Fruit fly (Drosophila melanogaster): Measurements from ENCODE around the gene CG14377.

The CG14377 gene

dm6 chr3R:13381744-13382435 lies 15.7 kb upstream of the CG14377 start, which contains the start of the genes mRpS21 and Droj2 (continued):
- TF ChIP-seq CG4617 (GFP tag; optimal IDR thresholded peaks at IDR 0.05; ENCODE audit: borderline replicate concordance) (peak; percentile 43), CG5245 (GFP tag; optimal IDR thresholded peaks at IDR 0.05) (no peak), CG18011 (GFP tag; optimal IDR thresholded peaks at IDR 0.05) (no peak), CG3163 (GFP tag; optimal IDR thresholded peaks at IDR 0.05) (no peak), sug (tag; optimal IDR thresholded peaks at IDR 0.05) (peak; percentile 77), CG2678 (tag; optimal IDR thresholded peaks at IDR 0.05) (peak; percentile 65), cas (GFP tag; IDR thresholded peaks at IDR 0.05) (no peak), CG17802 (tag; optimal IDR thresholded peaks at IDR 0.05) (no peak), Hmr (GFP tag; optimal IDR thresholded peaks at IDR 0.05) (peak; percentile 63), PHDP (tag; optimal IDR thresholded peaks at IDR 0.05) (peak; percentile 67), CG7928 (GFP tag; optimal IDR thresholded peaks at IDR 0.05) (peak; percentile 89), Blimp-1 (GFP tag; optimal IDR thresholded peaks at IDR 0.05) (no peak), schlank (tag; optimal IDR thresholded peaks at IDR 0.05) (no peak), mld (GFP tag; IDR thresholded peaks at IDR 0.05; ENCODE audit: partially characterized antibody) (no peak), chif (GFP tag; optimal IDR thresholded peaks at IDR 0.05) (peak in 1 of 2 experiments; percentile 24), CG30020 (tag; optimal IDR thresholded peaks at IDR 0.05) (peak; percentile 74), al (GFP tag; IDR thresholded peaks at IDR 0.05) (peak; percentile 47; the same call in 1 of the 2 replicates), hbn (GFP tag; IDR thresholded peaks at IDR 0.05; ENCODE audit: partially characterized antibody) (no peak; the same call in 1 of the 2 replicates), Hand (GFP tag; optimal IDR thresholded peaks at IDR 0.05) (no peak), sqz (GFP tag; optimal IDR thresholded peaks at IDR 0.05) (no peak), CG12236 (GFP tag; optimal IDR thresholded peaks at IDR 0.05) (no peak), B-H1 (GFP tag; IDR thresholded peaks at IDR 0.05) (no peak), CG17385 (GFP tag; optimal IDR thresholded peaks at IDR 0.05) (no peak), chinmo (GFP tag; IDR thresholded peaks at IDR 0.05; ENCODE audit: partially characterized antibody) (no peak), vvl (GFP tag; IDR thresholded peaks at IDR 0.05) (no peak; the same call in 1 of the 2 replicates), NC2β (GFP tag; optimal IDR thresholded peaks at IDR 0.05) (peak; percentile 21), fd64A (GFP tag; optimal IDR thresholded peaks at IDR 0.05) (no peak), CG12299 (tag; optimal IDR thresholded peaks at IDR 0.05) (peak; percentile 18), CG1792 (GFP tag; optimal IDR thresholded peaks at IDR 0.05) (no peak), ewg (GFP tag; optimal IDR thresholded peaks at IDR 0.05) (peak; percentile 26), dm (GFP tag; optimal IDR thresholded peaks at IDR 0.05) (peak; percentile 39), nmo (GFP tag; optimal IDR thresholded peaks at IDR 0.05) (peak; percentile 83), trem (tag; optimal IDR thresholded peaks at IDR 0.05) (peak; percentile 62), emc (GFP tag; optimal IDR thresholded peaks at IDR 0.05) (no peak), Ets65A (GFP tag) (peak; percentile 93), Ravus (GFP tag; IDR thresholded peaks at IDR 0.05) (no peak), oc (tag; optimal IDR thresholded peaks at IDR 0.05) (no peak), bowl (GFP tag; IDR thresholded peaks at IDR 0.05) (no peak), wek (GFP tag; optimal IDR thresholded peaks at IDR 0.05) (peak; percentile 0), CG4854 (GFP tag; optimal IDR thresholded peaks at IDR 0.05) (no peak), CG15479 (GFP tag; optimal IDR thresholded peaks at IDR 0.05) (no peak), repo (GFP tag; optimal IDR thresholded peaks at IDR 0.05) (no peak), Myb (GFP tag; optimal IDR thresholded peaks at IDR 0.05) (peak; percentile 48), Hr39 (optimal IDR thresholded peaks at IDR 0.05) (no peak), CG17359 (tag; optimal IDR thresholded peaks at IDR 0.05) (peak; percentile 9), dmrt11E (tag; optimal IDR thresholded peaks at IDR 0.05) (peak; percentile 54), CG14014 (GFP tag; IDR thresholded peaks at IDR 0.05) (peak; percentile 43; the same call in 1 of the 2 replicates), CG1024 (GFP tag; IDR thresholded peaks at IDR 0.05) (no peak), exex (tag; optimal IDR thresholded peaks at IDR 0.05) (peak; percentile 40), Six4 (GFP tag; optimal IDR thresholded peaks at IDR 0.05) (peak; percentile 50)
